Worm (Caenorhabditis elegans): Measurements from ENCODE around the gene M79.2.

ce11 chrX:10589465-10589864 is 39.1 kb downstream of the M79.2 start, which contains the start of gene F57C7.4:
- no peak for TF ChIP-seq unc-62 (GFP tag; optimal IDR thresholded peaks at IDR 0.05)
- TF ChIP-seq zag-1 (tag; optimal IDR thresholded peaks at IDR 0.05), result no peak
- TF ChIP-seq lin-39 (tag; optimal IDR thresholded peaks at IDR 0.05), result no peak
- no peak for TF ChIP-seq alr-1 (tag; optimal IDR thresholded peaks at IDR 0.05)
- TF ChIP-seq lin-13 (GFP tag; optimal IDR thresholded peaks at IDR 0.05), result no peak
- no peak for TF ChIP-seq elt-3 (tag; optimal IDR thresholded peaks at IDR 0.05)
- no peak for TF ChIP-seq nhr-237 (tag; optimal IDR thresholded peaks at IDR 0.05)
- TF ChIP-seq mdl-1 (tag; optimal IDR thresholded peaks at IDR 0.05), result no peak
- TF ChIP-seq skn-1 (tag; optimal IDR thresholded peaks at IDR 0.05), result no peak
- no peak for TF ChIP-seq ztf-11 (tag; optimal IDR thresholded peaks at IDR 0.05)
- TF ChIP-seq nhr-23 (tag; optimal IDR thresholded peaks at IDR 0.05), result no peak
